Worm (Caenorhabditis elegans): ENCODE measurements around the gene C06A8.8.

DNA sequence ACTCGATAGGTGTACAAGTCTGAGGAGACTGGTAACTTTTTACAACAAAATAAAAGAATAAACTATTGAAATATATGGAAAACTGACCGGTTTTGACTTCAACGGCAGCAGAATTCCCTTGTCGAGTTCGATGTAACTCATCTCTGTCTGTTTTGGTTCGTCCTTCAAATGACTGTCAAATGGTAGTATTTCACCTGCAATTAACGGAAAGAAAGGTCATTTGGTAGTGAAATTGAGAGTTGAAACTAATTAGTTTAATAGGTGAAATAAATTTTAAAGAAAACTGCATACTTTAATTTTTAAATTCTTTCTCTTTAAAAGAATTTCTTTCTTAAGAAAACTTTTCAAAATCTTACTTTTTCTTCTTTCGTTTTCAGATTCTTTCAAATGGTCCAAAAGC lies 2.6 kb downstream of the C06A8.8 start:
- TF ChIP-seq tbx-37 (GFP tag; conservative IDR thresholded peaks at IDR 0.05) = no peak
- no peak for TF ChIP-seq ama-1 (optimal IDR thresholded peaks at IDR 0.05)
- no peak for TF ChIP-seq flt-1 (GFP tag; IDR thresholded peaks at IDR 0.05)
- TF ChIP-seq F13C5.2 (tag; optimal IDR thresholded peaks at IDR 0.05) = no peak
- TF ChIP-seq pes-1 (GFP tag; IDR thresholded peaks at IDR 0.05) = no peak
- TF ChIP-seq ets-7 (tag; optimal IDR thresholded peaks at IDR 0.05) = no peak
